Fruit fly (Drosophila melanogaster) whole organism, adult: ENCODE data around the gene CG34132.

Experiments
- Clk ChIP-seq: fragments of 200-800 bp; sonication (Bioruptor generic); optimal IDR thresholded peaks from 2 replicates; lab custom pipeline; 2017; ENCODE audit warnings: missing biosample characterization, missing genetic modification characterization
- bab1 ChIP-seq: fragments of 200-800 bp; sonication (Bioruptor generic); optimal IDR thresholded peaks from 3 replicates; lab custom pipeline; 2019; ENCODE audit warnings: missing biosample characterization, mild to moderate bottlenecking, missing genetic modification characterization, moderate library complexity
- cnc ChIP-seq, 2 experiments: fragments of >200 bp; optimal IDR thresholded peaks; 2 replicates each; lab custom pipeline; 2017
- pad ChIP-seq: fragments of 200-800 bp; sonication (Bioruptor generic); optimal IDR thresholded peaks from 3 replicates; lab custom pipeline; 2017; ENCODE audit warnings: missing biosample characterization, missing genetic modification characterization, mild to moderate bottlenecking, moderate library complexity, missing genetic modification reagents

- TF ChIP-seq pad (GFP tag; lab: Kevin White, UChicago), result no peak
- no peak for TF ChIP-seq Clk (GFP tag; lab: Kevin White, UChicago)
- TF ChIP-seq bab1 (GFP tag; lab: Kevin White, UChicago), result no peak
- TF ChIP-seq cnc (optimal IDR thresholded peaks at IDR 0.05; lab: Kevin White, UChicago), result no peak
These were observed at the start of gene CG34132, which contains the start of gene SmE for dm6 chr2L:7885271-7885670.
